Worm (Caenorhabditis elegans) whole organism, young adult: Measurements from ENCODE around the gene cdh-5.
A peak's percentile ranks its signal among the peaks of the same experiment; 100 is the strongest.

Experiments
- Y56A3A.18 ChIP-seq: fragments of 200-800 bp; sonication (Bioruptor generic); IDR thresholded peaks from 2 replicates; pipeline ENCODE4 v1.3.6; 2022; ENCODE audit warnings: missing genetic modification reagents, missing genetic modification characterization, missing compliant biosample characterization
- let-526 ChIP-seq: fragments of 200-800 bp; sonication (Bioruptor generic); IDR thresholded peaks from 2 replicates; pipeline ENCODE4 v1.3.6; 2022; ENCODE audit warnings: missing genetic modification reagents, missing genetic modification characterization, missing compliant biosample characterization
- nfya-2 ChIP-seq: fragments of 200-800 bp; sonication (Bioruptor generic); IDR thresholded peaks from 2 replicates; pipeline ENCODE4 v1.3.6; 2022; ENCODE audit warnings: missing genetic modification reagents, missing genetic modification characterization, missing compliant biosample characterization
- sea-2 ChIP-seq: fragments of 200-800 bp; sonication (Bioruptor generic); IDR thresholded peaks from 2 replicates; pipeline ENCODE4 v1.3.6; 2022; ENCODE audit warnings: missing genetic modification characterization, missing compliant biosample characterization
- zfh-2 ChIP-seq: fragments of 200-800 bp; sonication (Bioruptor generic); conservative IDR thresholded peaks from 2 replicates; pipeline ENCODE4 v1.3.6; 2022; ENCODE audit warnings: missing genetic modification reagents, missing genetic modification characterization, missing compliant biosample characterization
- zim-3 ChIP-seq: sonication (generic microtip); optimal IDR thresholded peaks from 2 replicates; lab custom pipeline; 2017; ENCODE audit warnings: mild to moderate bottlenecking, missing genetic modification characterization, moderate library complexity, missing compliant biosample characterization

ce11 chrIV:8629609-8630052 is 39.1 kb upstream of the cdh-5 start:
- no peak for TF ChIP-seq zim-3 (tag; lab: Kevin White, UChicago)
- no peak for TF ChIP-seq nfya-2 (GFP tag; lab: Robert Waterston, UW)
- peak; percentile 81 for TF ChIP-seq zfh-2
- TF ChIP-seq sea-2 (GFP tag; lab: Robert Waterston, UW): no peak
- no peak for TF ChIP-seq let-526 (GFP tag; lab: Robert Waterston, UW)
- TF ChIP-seq Y56A3A.18: no peak
